Worm (Caenorhabditis elegans) whole organism, L4 larva: Measurements from ENCODE around the gene Y53C12A.8.

Experiments
- F26F4.8 ChIP-seq: fragments of 200-800 bp; sonication (Bioruptor generic); conservative IDR thresholded peaks from 2 replicates; pipeline ENCODE4 v1.3.6; 2022; ENCODE audit warnings: missing genetic modification characterization, missing compliant biosample characterization
- F37D6.2 ChIP-seq: sonication (generic microtip); optimal IDR thresholded peaks from 2 replicates; lab custom pipeline; 2016; ENCODE audit warnings: mild to moderate bottlenecking, missing genetic modification characterization, missing compliant biosample characterization
- F44E2.7 ChIP-seq: fragments of 200-800 bp; sonication (Bioruptor generic); IDR thresholded peaks from 2 replicates; pipeline ENCODE4 v2.1.2; 2022; ENCODE audit warnings: missing genetic modification characterization, missing compliant biosample characterization
- T26A8.4 ChIP-seq: fragments of 200-800 bp; sonication (Bioruptor generic); IDR thresholded peaks from 2 replicates; pipeline ENCODE4 v1.3.6; 2022; ENCODE audit warnings: missing genetic modification characterization, missing compliant biosample characterization
- Y5F2A.4 ChIP-seq: fragments of 200-800 bp; sonication (Bioruptor generic); optimal IDR thresholded peaks from 2 replicates; lab custom pipeline; 2018; ENCODE audit warnings: mild to moderate bottlenecking, missing genetic modification characterization, missing compliant biosample characterization
- aha-1 ChIP-seq: fragments of 150-350 bp; peaks from one replicate; lab custom pipeline; 2014; ENCODE audit warnings: missing biosample characterization, missing genetic modification characterization
- arid-1 ChIP-seq: fragments of 200-800 bp; sonication (Bioruptor generic); conservative IDR thresholded peaks from 2 replicates; pipeline ENCODE4 v1.3.6; 2022; ENCODE audit warnings: missing genetic modification reagents, missing genetic modification characterization, missing compliant biosample characterization
- attf-4 ChIP-seq: sonication (generic microtip); optimal IDR thresholded peaks from 3 replicates; lab custom pipeline; 2017; ENCODE audit warnings: missing biosample characterization, missing genetic modification characterization
- ceh-20 ChIP-seq: fragments of 200-800 bp; sonication (Bioruptor generic); IDR thresholded peaks from 2 replicates; pipeline ENCODE4 v1.3.6; 2022; ENCODE audit warnings: missing genetic modification reagents, missing genetic modification characterization, missing compliant biosample characterization
- ceh-32 ChIP-seq: sonication (generic microtip); optimal IDR thresholded peaks from 2 replicates; lab custom pipeline; 2016; ENCODE audit warnings: mild to moderate bottlenecking, missing genetic modification characterization, missing compliant biosample characterization; ENCODE audit not compliant: poor library complexity
- ces-1 ChIP-seq: fragments of 150-350 bp; sonication (generic microtip); optimal IDR thresholded peaks from 4 replicates; lab custom pipeline; 2014; ENCODE audit warnings: missing biosample characterization, missing genetic modification reagents, missing genetic modification characterization
- daf-16 ChIP-seq, 3 experiments: sonication (generic microtip); optimal IDR thresholded peaks; 2 replicates each; lab custom pipeline; 2016 to 2017; ENCODE audit warnings: missing genetic modification characterization in 3 of 3, missing genetic modification reagents in 3 of 3, mild to moderate bottlenecking in 2 of 3, missing compliant biosample characterization in 2 of 3, missing biosample characterization in 1 of 3, moderate library complexity in 1 of 3
- dmd-6 ChIP-seq: fragments of 200-800 bp; sonication (Bioruptor generic); IDR thresholded peaks from 2 replicates; pipeline ENCODE4 v1.3.6; 2022; ENCODE audit warnings: missing genetic modification reagents, missing genetic modification characterization, missing compliant biosample characterization
- dmd-8 ChIP-seq: fragments of 200-800 bp; sonication (Bioruptor generic); IDR thresholded peaks from 2 replicates; pipeline ENCODE4 v1.3.6; 2022; ENCODE audit warnings: missing genetic modification characterization, missing compliant biosample characterization
- dve-1 ChIP-seq: sonication (generic microtip); optimal IDR thresholded peaks from 2 replicates; lab custom pipeline; 2017; ENCODE audit warnings: antibody characterized with exemption, mild to moderate bottlenecking, missing genetic modification characterization, missing compliant biosample characterization; ENCODE audit not compliant: insufficient read depth
- egl-27 ChIP-seq: sonication (generic microtip); optimal IDR thresholded peaks from 3 replicates; lab custom pipeline; 2017; ENCODE audit warnings: missing biosample characterization, missing genetic modification reagents, missing genetic modification characterization
- fos-1 ChIP-seq: fragments of 150-350 bp; optimal IDR thresholded peaks from 2 replicates; lab custom pipeline; 2014; ENCODE audit warnings: missing biosample characterization, missing genetic modification characterization
- gei-8 ChIP-seq: fragments of 200-800 bp; sonication (Bioruptor generic); optimal IDR thresholded peaks from 2 replicates; lab custom pipeline; 2018; ENCODE audit warnings: mild to moderate bottlenecking, missing genetic modification characterization, missing compliant biosample characterization
- hif-1 ChIP-seq, 2 experiments: sonication (generic microtip); optimal IDR thresholded peaks; 2 replicates each; lab custom pipeline; 2016 to 2017; ENCODE audit warnings: missing compliant biosample characterization in 2 of 2, missing genetic modification characterization in 2 of 2, missing genetic modification reagents in 2 of 2, missing genotype in 2 of 2, mild to moderate bottlenecking in 1 of 2
- hlh-11 ChIP-seq: fragments of 200-800 bp; sonication (Bioruptor generic); optimal IDR thresholded peaks from 2 replicates; lab custom pipeline; 2018; ENCODE audit warnings: mild to moderate bottlenecking, missing genetic modification characterization, missing compliant biosample characterization
- hmg-1.1 ChIP-seq: fragments of 200-800 bp; sonication (Bioruptor generic); IDR thresholded peaks from 2 replicates; pipeline ENCODE4 v1.3.6; 2022; ENCODE audit warnings: missing genetic modification reagents, missing genetic modification characterization, missing compliant biosample characterization
- jun-1 ChIP-seq: fragments of 150-350 bp; optimal IDR thresholded peaks from 2 replicates; lab custom pipeline; 2014; ENCODE audit warnings: missing biosample characterization, missing genetic modification reagents, missing genetic modification characterization
- lin-39 ChIP-seq: fragments of 150-350 bp; optimal IDR thresholded peaks from 2 replicates; lab custom pipeline; 2014; ENCODE audit warnings: missing biosample characterization, missing genetic modification reagents, missing genetic modification characterization
- lsy-2 ChIP-seq, 2 experiments: fragments of 150-350 bp in 1 of 2; sonication (generic microtip) in 1 of 2; optimal IDR thresholded peaks; 2 replicates each; lab custom pipeline; 2014 to 2017; ENCODE audit warnings: missing biosample characterization in 2 of 2, missing genetic modification characterization in 2 of 2
- madf-5 ChIP-seq, 2 experiments: fragments of 200-800 bp; sonication (Bioruptor generic); IDR thresholded peaks; 2 replicates each; pipeline ENCODE4 v1.3.6; 2022; ENCODE audit warnings: missing compliant biosample characterization in 2 of 2, missing genetic modification characterization in 2 of 2
- mdl-1 ChIP-seq, 2 experiments: fragments of 150-350 bp in 1 of 2; sonication (generic microtip) in 1 of 2; optimal IDR thresholded peaks; 2 replicates each; lab custom pipeline; 2014 to 2017; ENCODE audit warnings: missing biosample characterization in 2 of 2, missing genetic modification characterization in 2 of 2
- mep-1 ChIP-seq: fragments of 150-350 bp; sonication (generic microtip); optimal IDR thresholded peaks from 3 replicates; lab custom pipeline; 2014; ENCODE audit warnings: missing biosample characterization, missing genetic modification characterization
- mxl-2 ChIP-seq: fragments of 200-800 bp; sonication (Bioruptor generic); conservative IDR thresholded peaks from 2 replicates; pipeline ENCODE4 v1.3.6; 2022; ENCODE audit warnings: missing genetic modification reagents, missing genetic modification characterization, missing compliant biosample characterization
- mxl-3 ChIP-seq: fragments of 200-800 bp; sonication (Bioruptor generic); optimal IDR thresholded peaks from 2 replicates; lab custom pipeline; 2018; ENCODE audit warnings: mild to moderate bottlenecking, missing genetic modification characterization, missing compliant biosample characterization
- nhr-10 ChIP-seq: fragments of 150-350 bp; optimal IDR thresholded peaks from 2 replicates; lab custom pipeline; 2014; ENCODE audit warnings: missing biosample characterization, missing genetic modification characterization
- nhr-111 ChIP-seq: fragments of 200-800 bp; sonication (Bioruptor generic); optimal IDR thresholded peaks from 2 replicates; lab custom pipeline; 2018; ENCODE audit warnings: mild to moderate bottlenecking, missing genetic modification characterization, missing compliant biosample characterization
- nhr-28 ChIP-seq: fragments of 150-350 bp; optimal IDR thresholded peaks from 2 replicates; lab custom pipeline; 2014; ENCODE audit warnings: missing biosample characterization, missing genetic modification characterization
- nhr-42 ChIP-seq: fragments of 200-800 bp; sonication (Bioruptor generic); IDR thresholded peaks from 2 replicates; pipeline ENCODE4 v1.3.6; 2022; ENCODE audit warnings: missing genetic modification characterization, missing compliant biosample characterization
- nhr-48 ChIP-seq: sonication (generic microtip); optimal IDR thresholded peaks from 2 replicates; lab custom pipeline; 2016; ENCODE audit warnings: mild to moderate bottlenecking, missing genetic modification characterization, missing compliant biosample characterization
- nhr-77 ChIP-seq: fragments of 150-350 bp; optimal IDR thresholded peaks from 2 replicates; lab custom pipeline; 2014; ENCODE audit warnings: missing biosample characterization, missing genetic modification characterization
- pha-4 ChIP-seq, 2 experiments: fragments of 150-350 bp in 1 of 2; fragments of 200-800 bp in 1 of 2; sonication (Bioruptor generic) in 1 of 2; IDR thresholded peaks in 1 of 2; optimal IDR thresholded peaks in 1 of 2; 2 replicates each; pipeline versions ENCODE4 v1.3.6 to Lab custom; 2014 to 2022; ENCODE audit warnings: missing genetic modification characterization in 2 of 2, missing genetic modification reagents in 2 of 2, missing biosample characterization in 1 of 2, missing compliant biosample characterization in 1 of 2
- saeg-2 ChIP-seq: fragments of 200-800 bp; sonication (Bioruptor generic); IDR thresholded peaks from 2 replicates; pipeline ENCODE4 v1.3.6; 2022; ENCODE audit warnings: missing genetic modification reagents, missing genetic modification characterization, missing compliant biosample characterization
- sdz-12 ChIP-seq: fragments of 200-800 bp; sonication (Bioruptor generic); optimal IDR thresholded peaks from 2 replicates; lab custom pipeline; 2018; ENCODE audit warnings: mild to moderate bottlenecking, missing genetic modification characterization, missing compliant biosample characterization
- set-16 ChIP-seq: fragments of 200-800 bp; sonication (Bioruptor generic); IDR thresholded peaks from 2 replicates; pipeline ENCODE4 v1.3.6; 2022; ENCODE audit warnings: missing genetic modification reagents, missing genetic modification characterization, missing compliant biosample characterization
- snpc-1.2 ChIP-seq: fragments of 200-800 bp; sonication (Bioruptor generic); IDR thresholded peaks from 2 replicates; pipeline ENCODE4 v1.3.6; 2022; ENCODE audit warnings: missing genetic modification reagents, missing genetic modification characterization, missing compliant biosample characterization
- snpc-4 ChIP-seq: fragments of 150-350 bp; optimal IDR thresholded peaks from 2 replicates; lab custom pipeline; 2014; ENCODE audit warnings: missing biosample characterization, missing genetic modification characterization
- spr-3 ChIP-seq: fragments of 200-800 bp; sonication (Bioruptor generic); optimal IDR thresholded peaks from 2 replicates; lab custom pipeline; 2018; ENCODE audit warnings: mild to moderate bottlenecking, missing genetic modification characterization, missing compliant biosample characterization
- tra-1 ChIP-seq: fragments of 200-800 bp; sonication (Bioruptor generic); IDR thresholded peaks from 2 replicates; pipeline ENCODE4 v1.3.6; 2022; ENCODE audit warnings: missing genetic modification reagents, missing genetic modification characterization, missing compliant biosample characterization
- unc-62 ChIP-seq, 3 experiments: fragments of 150-350 bp in 1 of 3; sonication (generic microtip); optimal IDR thresholded peaks in 2 of 3; peaks in 1 of 3; 1 replicate in 1 of 3; 2 replicates in 2 of 3; lab custom pipeline; 2014 to 2017; ENCODE audit warnings: missing biosample characterization in 3 of 3, missing genetic modification characterization in 3 of 3, missing genetic modification reagents in 3 of 3, missing genotype in 1 of 3
- zag-1 ChIP-seq: fragments of 150-350 bp; optimal IDR thresholded peaks from 2 replicates; lab custom pipeline; 2014; ENCODE audit warnings: missing biosample characterization, missing genetic modification characterization
- zfp-3 ChIP-seq: fragments of 200-800 bp; sonication (Bioruptor generic); conservative IDR thresholded peaks from 2 replicates; pipeline ENCODE4 v1.3.6; 2022; ENCODE audit warnings: missing genetic modification reagents, missing genetic modification characterization, missing compliant biosample characterization
- ztf-11 ChIP-seq: fragments of 150-350 bp; optimal IDR thresholded peaks from 2 replicates; lab custom pipeline; 2014; ENCODE audit warnings: missing biosample characterization, missing genetic modification characterization

The Y53C12A.8 gene

ce11 chrII:9740552-9740951, 40.3 kb upstream of the Y53C12A.8 start (continued):
- no peak for TF ChIP-seq lin-39
- no peak for TF ChIP-seq mep-1 (tag; lab: Kevin White, UChicago)
- no peak for TF ChIP-seq T26A8.4 (GFP tag; lab: Robert Waterston, UW)
- TF ChIP-seq nhr-10 (tag; lab: Kevin White, UChicago) = peak; percentile 52
- TF ChIP-seq mxl-2 (GFP tag; lab: Robert Waterston, UW) = no peak
- TF ChIP-seq hmg-1.1 (GFP tag; lab: Robert Waterston, UW) = 0 out of 2 replicates have a peak, but pooled peaks have one; percentile 21
- TF ChIP-seq attf-4 = no peak
- no peak for TF ChIP-seq fos-1
- no peak for TF ChIP-seq F44E2.7 (GFP tag; lab: Robert Waterston, UW)
- no peak for TF ChIP-seq jun-1 (tag; lab: Kevin White, UChicago)
- TF ChIP-seq F37D6.2 = no peak
- peak; percentile 73 for TF ChIP-seq dmd-6
- no peak for TF ChIP-seq unc-62 (GFP tag; optimal IDR thresholded peaks at IDR 0.05 in 1 of 2; lab: Kevin White, UChicago)
- no peak for TF ChIP-seq unc-62 (tag; optimal IDR thresholded peaks at IDR 0.05; lab: Kevin White, UChicago)
- no peak for TF ChIP-seq ceh-20 (GFP tag; lab: Robert Waterston, UW)
- TF ChIP-seq lsy-2 (tag; optimal IDR thresholded peaks at IDR 0.05; lab: Kevin White, UChicago) = peak in 1 of 2 experiments; percentile 81
- TF ChIP-seq hif-1 (tag; optimal IDR thresholded peaks at IDR 0.05; lab: Kevin White, UChicago) = no peak
- no peak for TF ChIP-seq nhr-111 (GFP tag; lab: Kevin White, UChicago)
- TF ChIP-seq mdl-1 (tag; optimal IDR thresholded peaks at IDR 0.05; lab: Kevin White, UChicago) = peak in 1 of 2 experiments; percentile 46
- peak; percentile 88 for TF ChIP-seq dve-1 (tag; lab: Kevin White, UChicago)
- TF ChIP-seq ces-1 = no peak
- TF ChIP-seq F26F4.8 (GFP tag; lab: Robert Waterston, UW) = no peak
- TF ChIP-seq sdz-12 = no peak
- TF ChIP-seq snpc-4 = no peak
- TF ChIP-seq ceh-32 = no peak
- TF ChIP-seq zag-1 (tag; lab: Kevin White, UChicago) = no peak
- TF ChIP-seq nhr-77 (tag; lab: Kevin White, UChicago) = peak; percentile 39
- peak; percentile 60 for TF ChIP-seq nhr-28
- no peak for TF ChIP-seq madf-5 (GFP tag; IDR thresholded peaks at IDR 0.05; lab: Robert Waterston, UW)

- TF ChIP-seq attf-4 (no peak), snpc-1.2 (GFP tag; lab: Robert Waterston, UW) (0 out of 2 replicates have a peak, but pooled peaks have one; percentile 13), nhr-28 (peak; percentile 62), egl-27 (tag; lab: Kevin White, UChicago) (no peak), saeg-2 (GFP tag; lab: Robert Waterston, UW) (0 out of 2 replicates have a peak, but pooled peaks have one; percentile 15), aha-1 (tag; lab: Kevin White, UChicago) (peak; percentile 90), madf-5 (GFP tag; IDR thresholded peaks at IDR 0.05; lab: Robert Waterston, UW) (no peak), T26A8.4 (GFP tag; lab: Robert Waterston, UW) (peak; percentile 62), nhr-10 (tag; lab: Kevin White, UChicago) (no peak), Y5F2A.4 (no peak), set-16 (peak; percentile 37; the same call in 1 of the 2 replicates), nhr-77 (tag; lab: Kevin White, UChicago) (peak; percentile 87), tra-1 (GFP tag; lab: Robert Waterston, UW) (peak; percentile 90), gei-8 (GFP tag; lab: Kevin White, UChicago) (peak; percentile 56), arid-1 (GFP tag; lab: Robert Waterston, UW) (0 out of 2 replicates have a peak, but pooled peaks have one; percentile 7), mdl-1 (tag; optimal IDR thresholded peaks at IDR 0.05; lab: Kevin White, UChicago) (peak in 1 of 2 experiments; percentile 70), mxl-3 (GFP tag; lab: Kevin White, UChicago) (peak; percentile 61), hlh-11 (peak; percentile 90), daf-16 (GFP tag; optimal IDR thresholded peaks at IDR 0.05; lab: Kevin White, UChicago) (peak in 1 of 2 experiments; percentile 63), daf-16 (tag; optimal IDR thresholded peaks at IDR 0.05; lab: Kevin White, UChicago) (peak; percentile 66), nhr-48 (tag; lab: Kevin White, UChicago) (peak; percentile 14), pha-4 (GFP tag; IDR thresholded peaks at IDR 0.05; lab: Robert Waterston, UW) (0 out of 2 replicates have a peak, but pooled peaks have one; percentile 36), pha-4 (tag; optimal IDR thresholded peaks at IDR 0.05; lab: Kevin White, UChicago) (no peak), ztf-11 (tag; lab: Kevin White, UChicago) (no peak), zfp-3 (GFP tag; lab: Robert Waterston, UW) (0 out of 2 replicates have a peak, but pooled peaks have one; percentile 25), mxl-2 (GFP tag; lab: Robert Waterston, UW) (0 out of 2 replicates have a peak, but pooled peaks have one; percentile 2), nhr-42 (GFP tag; lab: Robert Waterston, UW) (0 out of 2 replicates have a peak, but pooled peaks have one; percentile 45), dmd-8 (GFP tag; lab: Robert Waterston, UW) (no peak), spr-3 (GFP tag; lab: Kevin White, UChicago) (peak; percentile 38), ces-1 (no peak)
These were observed 38.6 kb upstream of the Y53C12A.8 start for ce11 chrII:9738820-9739219.
